Worm (Caenorhabditis elegans) whole organism, L1 larva: ENCODE measurements around the gene cal-7.

Experiments used
- C04F5.9 ChIP-seq: sonication (generic microtip); optimal IDR thresholded peaks from 2 replicates; lab custom pipeline; 2016; ENCODE audit warnings: missing genetic modification characterization, missing compliant biosample characterization
- C34B4.2 ChIP-seq: sonication (generic microtip); optimal IDR thresholded peaks from 2 replicates; lab custom pipeline; 2017; ENCODE audit warnings: mild to moderate bottlenecking, missing genetic modification characterization, missing compliant biosample characterization
- Y116A8C.19 ChIP-seq: sonication (generic microtip); optimal IDR thresholded peaks from 2 replicates; lab custom pipeline; 2016; ENCODE audit warnings: missing compliant biosample characterization, missing genetic modification characterization, borderline replicate concordance
- aha-1 ChIP-seq: fragments of 150-350 bp; optimal IDR thresholded peaks from 2 replicates; lab custom pipeline; 2014; ENCODE audit warnings: missing biosample characterization, missing genetic modification characterization
- alr-1 ChIP-seq: fragments of 200-800 bp; sonication (Bioruptor generic); optimal IDR thresholded peaks from 2 replicates; lab custom pipeline; 2018; ENCODE audit warnings: borderline replicate concordance, mild to moderate bottlenecking, missing genetic modification characterization, missing compliant biosample characterization
- ceh-8 ChIP-seq: fragments of 200-800 bp; sonication (Bioruptor generic); optimal IDR thresholded peaks from 2 replicates; lab custom pipeline; 2018; ENCODE audit warnings: mild to moderate bottlenecking, missing genetic modification characterization, moderate library complexity, missing compliant biosample characterization
- ceh-88 ChIP-seq: fragments of 200-800 bp; sonication (Bioruptor generic); IDR thresholded peaks from 2 replicates; pipeline ENCODE4 v1.3.6; 2022; ENCODE audit warnings: missing genetic modification characterization, missing compliant biosample characterization
- dpl-1 ChIP-seq, 3 experiments: fragments of 150-350 bp in 2 of 3; sonication (generic microtip) in 1 of 3; optimal IDR thresholded peaks; 2 replicates each; lab custom pipeline; 2014 to 2017; ENCODE audit warnings: missing biosample characterization in 3 of 3, missing genetic modification characterization in 3 of 3, missing genetic modification reagents in 3 of 3
- efl-1 ChIP-seq, 4 experiments: fragments of 150-350 bp; optimal IDR thresholded peaks in 3 of 4; peaks in 1 of 4; 1 replicate in 1 of 4; 2 replicates in 3 of 4; lab custom pipeline; 2014; ENCODE audit warnings: missing biosample characterization in 2 of 4, missing genetic modification characterization in 2 of 4, missing genetic modification reagents in 2 of 4
- elt-2 ChIP-seq: sonication (generic microtip); optimal IDR thresholded peaks from 2 replicates; lab custom pipeline; 2016; ENCODE audit warnings: missing genetic modification characterization, mild to moderate bottlenecking, inconsistent platforms, missing compliant biosample characterization, missing genetic modification reagents
- elt-3 ChIP-seq, 6 experiments: fragments of 150-350 bp in 1 of 6; sonication (generic microtip); optimal IDR thresholded peaks; 2 replicates each; lab custom pipeline; 2017 to 2018; ENCODE audit warnings: missing biosample characterization in 6 of 6, missing genetic modification characterization in 6 of 6, inconsistent platforms in 1 of 6
- ets-5 ChIP-seq: fragments of 200-800 bp; sonication (Bioruptor generic); IDR thresholded peaks from 2 replicates; pipeline ENCODE4 v1.3.6; 2022; ENCODE audit warnings: missing genetic modification characterization, missing compliant biosample characterization
- fkh-10 ChIP-seq: sonication (generic microtip); optimal IDR thresholded peaks from 2 replicates; lab custom pipeline; 2017; ENCODE audit warnings: missing biosample characterization, missing genetic modification reagents, missing genetic modification characterization
- fkh-4 ChIP-seq: sonication (generic microtip); optimal IDR thresholded peaks from 2 replicates; lab custom pipeline; 2016; ENCODE audit warnings: missing compliant biosample characterization, missing genetic modification characterization, borderline replicate concordance
- fkh-8 ChIP-seq: sonication (generic microtip); optimal IDR thresholded peaks from 2 replicates; lab custom pipeline; 2016; ENCODE audit warnings: mild to moderate bottlenecking, missing genetic modification characterization, missing compliant biosample characterization
- grh-1 ChIP-seq: fragments of 200-800 bp; sonication (Bioruptor generic); IDR thresholded peaks from 2 replicates; pipeline ENCODE4 v1.3.6; 2022; ENCODE audit warnings: missing genetic modification reagents, missing genetic modification characterization, missing compliant biosample characterization
- hlh-17 ChIP-seq: fragments of 200-800 bp; sonication (Bioruptor generic); optimal IDR thresholded peaks from 2 replicates; lab custom pipeline; 2018; ENCODE audit warnings: missing genetic modification characterization, mild to moderate bottlenecking, missing compliant biosample characterization, moderate library complexity, borderline replicate concordance
- hpl-2 ChIP-seq: fragments of 150-350 bp; optimal IDR thresholded peaks from 2 replicates; lab custom pipeline; 2014; ENCODE audit warnings: missing biosample characterization, missing genetic modification reagents, missing genetic modification characterization
- jun-1 ChIP-seq: fragments of 150-350 bp; optimal IDR thresholded peaks from 2 replicates; lab custom pipeline; 2014; ENCODE audit warnings: missing biosample characterization, missing genetic modification reagents, missing genetic modification characterization
- lin-15B ChIP-seq: fragments of 150-350 bp; sonication (generic microtip); optimal IDR thresholded peaks from 3 replicates; lab custom pipeline; 2014; ENCODE audit warnings: missing biosample characterization, missing genetic modification characterization
- mdl-1 ChIP-seq, 2 experiments: fragments of 150-350 bp; optimal IDR thresholded peaks; 2 replicates each; lab custom pipeline; 2014 to 2017; ENCODE audit warnings: missing biosample characterization in 2 of 2, missing genetic modification characterization in 2 of 2, inconsistent platforms in 1 of 2
- mef-2 ChIP-seq: fragments of 150-350 bp; optimal IDR thresholded peaks from 2 replicates; lab custom pipeline; 2014; ENCODE audit warnings: missing biosample characterization, missing genetic modification characterization
- nhr-19 ChIP-seq: fragments of 200-800 bp; sonication (Bioruptor generic); conservative IDR thresholded peaks from 2 replicates; pipeline ENCODE4 v1.3.6; 2022; ENCODE audit warnings: missing genetic modification characterization, missing compliant biosample characterization
- nhr-20 ChIP-seq: sonication (generic microtip); optimal IDR thresholded peaks from 2 replicates; lab custom pipeline; 2016; ENCODE audit warnings: mild to moderate bottlenecking, missing genetic modification characterization, missing compliant biosample characterization
- nhr-237 ChIP-seq: fragments of 150-350 bp; optimal IDR thresholded peaks from 2 replicates; lab custom pipeline; 2014; ENCODE audit warnings: missing biosample characterization, missing genetic modification characterization
- nhr-47 ChIP-seq: sonication (generic microtip); optimal IDR thresholded peaks from 2 replicates; lab custom pipeline; 2016; ENCODE audit warnings: mild to moderate bottlenecking, missing genetic modification characterization, moderate library complexity, missing compliant biosample characterization
- nhr-76 ChIP-seq: sonication (generic microtip); optimal IDR thresholded peaks from 2 replicates; lab custom pipeline; 2017; ENCODE audit warnings: missing biosample characterization, missing genetic modification characterization
- nhr-77 ChIP-seq: fragments of 150-350 bp; optimal IDR thresholded peaks from 2 replicates; lab custom pipeline; 2014; ENCODE audit warnings: missing biosample characterization, missing genetic modification characterization
- nhr-84 ChIP-seq: sonication (generic microtip); optimal IDR thresholded peaks from 2 replicates; lab custom pipeline; 2017; ENCODE audit warnings: missing biosample characterization, missing genetic modification characterization
- pqm-1 ChIP-seq: sonication (generic microtip); optimal IDR thresholded peaks from 3 replicates; lab custom pipeline; 2017; ENCODE audit warnings: missing biosample characterization, missing genetic modification characterization
- rnt-1 ChIP-seq: sonication (generic microtip); optimal IDR thresholded peaks from 2 replicates; lab custom pipeline; 2016; ENCODE audit warnings: mild to moderate bottlenecking, missing genetic modification characterization, moderate library complexity, missing compliant biosample characterization
- snpc-4 ChIP-seq: fragments of 150-350 bp; optimal IDR thresholded peaks from 2 replicates; lab custom pipeline; 2014; ENCODE audit warnings: missing biosample characterization, missing genetic modification characterization
- sox-4 ChIP-seq: sonication (generic microtip); optimal IDR thresholded peaks from 2 replicates; lab custom pipeline; 2016; ENCODE audit warnings: missing genetic modification characterization, missing compliant biosample characterization
- tlp-1 ChIP-seq: fragments of 150-350 bp; optimal IDR thresholded peaks from 2 replicates; lab custom pipeline; 2014; ENCODE audit warnings: missing biosample characterization, missing genetic modification characterization
- unc-130 ChIP-seq: fragments of 150-350 bp; optimal IDR thresholded peaks from 2 replicates; lab custom pipeline; 2017; ENCODE audit warnings: missing biosample characterization, missing genetic modification characterization, inconsistent platforms
- unc-62 ChIP-seq: fragments of 150-350 bp; optimal IDR thresholded peaks from 2 replicates; lab custom pipeline; 2014; ENCODE audit warnings: missing biosample characterization, missing genetic modification reagents, missing genetic modification characterization
- unc-86 ChIP-seq: sonication (generic microtip); optimal IDR thresholded peaks from 2 replicates; lab custom pipeline; 2016; ENCODE audit warnings: missing genetic modification characterization, missing compliant biosample characterization
- unc-98 ChIP-seq: fragments of 200-800 bp; sonication (Bioruptor generic); IDR thresholded peaks from 2 replicates; pipeline ENCODE4 v1.3.6; 2022; ENCODE audit warnings: missing genetic modification characterization, missing compliant biosample characterization
- zag-1 ChIP-seq: fragments of 150-350 bp; optimal IDR thresholded peaks from 2 replicates; lab custom pipeline; 2014; ENCODE audit warnings: missing biosample characterization, missing genetic modification characterization
- zip-4 ChIP-seq: fragments of 200-800 bp; sonication (Bioruptor generic); optimal IDR thresholded peaks from 2 replicates; lab custom pipeline; 2018; ENCODE audit warnings: mild to moderate bottlenecking, missing genetic modification characterization, moderate library complexity, missing compliant biosample characterization

cal-7 gene

ce11 chrV:9775734-9776133 is 41.8 kb downstream of the cal-7 start, which contains the start of gene F46B6.12:
TSS of gene F46B6.12 (minus strand) at chrV:9775834.
- TF ChIP-seq aha-1 (tag; lab: Kevin White, UChicago) (no peak), nhr-237 (tag; lab: Kevin White, UChicago) (no peak), grh-1 (GFP tag; lab: Robert Waterston, UW) (no peak), nhr-76 (tag; lab: Kevin White, UChicago) (no peak), hlh-17 (no peak), ceh-88 (GFP tag; lab: Robert Waterston, UW) (no peak), Y116A8C.19 (tag; lab: Kevin White, UChicago) (no peak), snpc-4 (no peak), dpl-1 (GFP tag; optimal IDR thresholded peaks at IDR 0.05; lab: Kevin White, UChicago) (no peak), mef-2 (tag; lab: Kevin White, UChicago) (no peak), fkh-4 (tag; lab: Kevin White, UChicago) (no peak), mdl-1 (tag; optimal IDR thresholded peaks at IDR 0.05; lab: Kevin White, UChicago) (no peak), C04F5.9 (no peak), nhr-19 (GFP tag; lab: Robert Waterston, UW) (no peak), nhr-84 (tag; lab: Kevin White, UChicago) (no peak), ets-5 (GFP tag; lab: Robert Waterston, UW) (no peak), ceh-8 (GFP tag; lab: Kevin White, UChicago) (no peak), unc-62 (no peak)

- TF ChIP-seq elt-3 (tag; optimal IDR thresholded peaks at IDR 0.05; lab: Kevin White, UChicago) (no peak), jun-1 (tag; lab: Kevin White, UChicago) (no peak), alr-1 (tag; lab: Kevin White, UChicago) (no peak), hpl-2 (no peak), tlp-1 (tag; lab: Kevin White, UChicago) (no peak), fkh-8 (tag; lab: Kevin White, UChicago) (no peak), nhr-84 (tag; lab: Kevin White, UChicago) (no peak), ceh-8 (GFP tag; lab: Kevin White, UChicago) (no peak), lin-15B (tag; lab: Kevin White, UChicago) (no peak), fkh-4 (tag; lab: Kevin White, UChicago) (no peak), C34B4.2 (tag; lab: Kevin White, UChicago) (no peak), grh-1 (GFP tag; lab: Robert Waterston, UW) (no peak), zag-1 (tag; lab: Kevin White, UChicago) (no peak), unc-130 (tag; lab: Kevin White, UChicago) (no peak), ets-5 (GFP tag; lab: Robert Waterston, UW) (no peak), nhr-77 (tag; lab: Kevin White, UChicago) (no peak), zip-4 (GFP tag; lab: Kevin White, UChicago) (no peak), elt-2 (no peak), aha-1 (tag; lab: Kevin White, UChicago) (no peak), snpc-4 (no peak)
Observed at ce11 chrV:9777645-9778044, 43.7 kb downstream of the cal-7 start, which contains the start of gene smg-4. TSS of gene smg-4 (minus strand) at chrV:9777745.

ce11 chrV:9779418-9779817 is 45.5 kb downstream of the cal-7 start, which contains the start of gene F46B6.4:
TSS of gene F46B6.4 (minus strand) at chrV:9779518.
- TF ChIP-seq pqm-1 (tag; lab: Kevin White, UChicago): no peak
- TF ChIP-seq grh-1 (GFP tag; lab: Robert Waterston, UW): no peak
- no peak for TF ChIP-seq unc-130 (tag; lab: Kevin White, UChicago)
- TF ChIP-seq efl-1 (optimal IDR thresholded peaks at IDR 0.05; lab: Kevin White, UChicago): no peak
- no peak for TF ChIP-seq efl-1 (GFP tag; optimal IDR thresholded peaks at IDR 0.05 in 1 of 2; lab: Kevin White, UChicago)
- no peak for TF ChIP-seq mef-2 (tag; lab: Kevin White, UChicago)
- no peak for TF ChIP-seq fkh-8 (tag; lab: Kevin White, UChicago)
- TF ChIP-seq unc-86 (tag; lab: Kevin White, UChicago): no peak
- no peak for TF ChIP-seq unc-98 (GFP tag; lab: Robert Waterston, UW)
- TF ChIP-seq rnt-1 (tag; lab: Kevin White, UChicago): no peak
- TF ChIP-seq nhr-47 (tag; lab: Kevin White, UChicago): no peak
- TF ChIP-seq Y116A8C.19 (tag; lab: Kevin White, UChicago): no peak
- no peak for TF ChIP-seq nhr-20 (tag; lab: Kevin White, UChicago)
- no peak for TF ChIP-seq fkh-10 (GFP tag; lab: Kevin White, UChicago)
- no peak for TF ChIP-seq elt-2
- TF ChIP-seq sox-4 (tag; lab: Kevin White, UChicago): no peak
- TF ChIP-seq elt-3 (tag; optimal IDR thresholded peaks at IDR 0.05; lab: Kevin White, UChicago): no peak
